Worm (Caenorhabditis elegans) whole organism, L4/young adult: Measurements from ENCODE around the gene B0432.8.

ENCODE experiments used
- W03F9.2 ChIP-seq: fragments of 150-350 bp; optimal IDR thresholded peaks from 2 replicates; lab custom pipeline; 2014; ENCODE audit warnings: missing biosample characterization, missing genetic modification characterization
- dao-5 ChIP-seq: sonication (generic microtip); optimal IDR thresholded peaks from 2 replicates; lab custom pipeline; 2016; ENCODE audit warnings: missing genotype, missing genetic modification characterization, moderate library complexity, missing compliant biosample characterization
- him-1 ChIP-seq: sonication (generic microtip); optimal IDR thresholded peaks from 2 replicates; lab custom pipeline; 2016; ENCODE audit warnings: missing genotype, missing genetic modification reagents, missing genetic modification characterization, missing compliant biosample characterization

Gene B0432.8

DNA sequence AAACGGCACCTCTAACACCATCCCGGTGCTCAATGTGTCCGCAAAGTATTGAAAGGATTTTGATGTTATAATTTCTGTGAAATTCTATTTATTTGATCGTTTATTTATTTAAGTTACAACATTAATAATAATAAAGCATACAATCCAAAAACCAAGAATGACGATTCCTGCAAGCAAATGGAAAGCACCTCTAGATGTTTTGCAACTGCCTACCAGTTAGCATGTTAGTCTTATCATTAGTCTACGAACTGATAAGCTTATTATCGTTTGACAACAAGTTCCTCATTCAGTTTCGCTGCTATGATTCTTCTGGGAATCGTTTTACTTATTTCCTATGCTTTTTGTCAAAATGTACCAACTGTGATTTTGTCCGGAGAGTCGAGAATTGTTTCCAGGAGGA is 21.1 kb upstream of the B0432.8 start, which contains the start of gene K01A2.6:
Gene K01A2.6 (plus strand): TSS at position 301 of the 400 bp plus-strand sequence.
- no peak for TF ChIP-seq dao-5 (tag; lab: Kevin White, UChicago)
- TF ChIP-seq him-1 (tag; lab: Kevin White, UChicago) = no peak
- no peak for TF ChIP-seq W03F9.2 (tag; lab: Kevin White, UChicago)

DNA sequence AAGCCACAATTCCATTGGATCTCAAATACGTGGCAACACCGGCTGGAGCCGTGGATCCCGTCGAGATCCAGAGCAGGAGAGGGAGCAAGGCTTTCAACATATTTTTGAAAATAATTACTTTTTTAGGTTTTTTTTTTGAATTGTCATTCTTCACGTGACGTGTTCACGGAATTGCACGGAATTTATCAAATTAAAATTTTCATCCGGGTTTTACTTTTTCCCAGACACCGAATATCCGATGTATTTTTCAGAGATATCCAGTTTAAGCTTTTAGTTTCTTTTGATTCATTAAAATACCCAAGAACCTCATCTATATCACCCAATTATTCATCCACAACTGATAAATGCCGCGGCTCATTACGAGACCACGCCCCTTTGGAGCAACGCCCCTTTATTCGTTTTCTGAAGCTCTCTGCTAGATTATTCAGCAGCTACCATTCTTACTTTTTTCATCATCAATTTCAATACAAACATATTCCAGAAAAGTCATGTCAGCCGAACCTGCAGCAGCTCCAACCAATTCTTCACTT is 18.4 kb upstream of the B0432.8 start, which contains the start of the genes clec-117 and B0432.1:
Gene clec-117 (minus strand): TSS at position 101 of the 530 bp plus-strand sequence.
Gene B0432.1 (plus strand): TSS at position 480 of the 530 bp plus-strand sequence.
- no peak for TF ChIP-seq W03F9.2 (tag; lab: Kevin White, UChicago)
- no peak for TF ChIP-seq dao-5 (tag; lab: Kevin White, UChicago)
- no peak for TF ChIP-seq him-1 (tag; lab: Kevin White, UChicago)

DNA sequence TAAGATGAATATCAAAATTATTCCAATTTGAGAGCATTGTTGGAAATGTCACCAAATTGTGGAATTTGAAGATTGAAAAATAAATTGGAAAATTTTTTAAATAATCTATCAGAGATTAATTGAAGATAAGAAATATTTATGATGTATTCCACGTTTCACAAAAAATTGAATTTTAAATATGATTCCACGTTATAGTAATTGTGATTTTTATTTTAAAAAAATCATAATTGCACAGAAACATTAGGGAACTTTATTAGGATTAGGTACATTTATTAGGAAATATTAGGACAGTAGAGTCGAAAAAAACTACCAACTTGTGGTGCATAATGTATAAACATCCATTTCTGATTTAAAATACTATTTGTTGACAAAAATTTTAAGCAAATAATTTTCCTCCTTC is 16.1 kb upstream of the B0432.8 start, which contains the start of gene B0432.11:
Gene B0432.11 (minus strand): TSS at position 101 of the 400 bp plus-strand sequence.
- TF ChIP-seq dao-5 (tag; lab: Kevin White, UChicago) (no peak), W03F9.2 (tag; lab: Kevin White, UChicago) (no peak), him-1 (tag; lab: Kevin White, UChicago) (no peak)

DNA sequence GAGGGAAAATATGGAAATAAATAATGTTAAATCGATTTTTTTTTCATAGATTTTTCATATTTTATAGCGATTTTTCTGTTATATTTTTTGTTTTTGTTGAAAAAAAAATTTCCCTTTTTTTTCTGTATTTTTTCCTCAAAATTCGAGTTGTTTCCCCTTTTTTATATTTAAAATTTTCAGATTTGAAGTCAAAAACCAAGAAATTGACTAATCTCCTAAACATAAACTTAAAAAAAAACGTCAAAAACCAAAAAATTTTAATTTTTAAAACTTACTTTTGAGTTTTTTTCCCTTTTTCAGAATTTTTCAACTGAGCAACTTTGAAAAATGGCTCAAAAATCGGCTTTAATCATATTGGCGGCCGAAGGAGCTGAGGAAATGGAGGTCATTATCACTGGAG is 11.7 kb upstream of the B0432.8 start, which contains the start of gene djr-1.1:
Gene djr-1.1 (plus strand): TSS at position 301 of the 400 bp plus-strand sequence.
- TF ChIP-seq him-1 (tag; lab: Kevin White, UChicago) (no peak), dao-5 (tag; lab: Kevin White, UChicago) (no peak), W03F9.2 (tag; lab: Kevin White, UChicago) (no peak)

DNA sequence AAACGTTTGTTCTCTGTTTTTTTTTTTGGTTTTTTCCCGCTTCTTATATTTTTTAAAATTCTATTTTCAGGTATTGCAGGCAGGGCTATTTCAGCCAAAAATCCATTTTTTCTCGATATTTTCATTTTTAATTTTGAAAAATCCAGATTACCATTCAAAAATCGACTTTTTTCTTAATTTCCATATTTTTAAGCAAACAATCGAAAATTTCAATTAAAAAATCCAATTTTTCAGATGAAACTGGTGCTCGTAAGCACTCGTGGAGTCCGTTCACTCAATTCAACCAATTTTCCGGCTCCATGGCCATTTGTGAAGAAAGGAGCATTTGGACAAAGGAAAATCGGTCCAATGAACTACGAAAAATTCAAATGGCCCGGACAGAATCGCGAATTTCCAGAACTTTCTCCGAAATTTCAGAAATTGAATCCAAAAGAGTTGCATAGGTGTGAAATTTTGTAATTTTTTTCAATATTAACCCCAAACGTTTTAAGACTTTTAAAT is 10.2 kb upstream of the B0432.8 start, which contains the start of gene mrpl-41:
Gene mrpl-41 (plus strand): TSS at position 235 of the 501 bp plus-strand sequence.
- TF ChIP-seq W03F9.2 (tag; lab: Kevin White, UChicago) = no peak
- TF ChIP-seq him-1 (tag; lab: Kevin White, UChicago) = no peak
- no peak for TF ChIP-seq dao-5 (tag; lab: Kevin White, UChicago)

DNA sequence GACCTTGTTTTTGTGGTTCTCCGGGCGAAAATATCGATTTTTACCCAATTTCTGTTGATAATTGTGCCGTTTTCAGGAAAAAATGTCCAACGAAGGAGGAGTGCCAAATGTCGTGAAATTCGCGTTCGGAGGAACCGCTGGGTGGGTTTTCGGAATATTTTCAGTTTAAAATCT is 7.9 kb upstream of the B0432.8 start, which contains the start of gene misc-1:
Gene misc-1 (plus strand): TSS at position 75 of the 174 bp plus-strand sequence.
- TF ChIP-seq W03F9.2 (tag; lab: Kevin White, UChicago) (no peak), him-1 (tag; lab: Kevin White, UChicago) (no peak), dao-5 (tag; lab: Kevin White, UChicago) (no peak)

DNA sequence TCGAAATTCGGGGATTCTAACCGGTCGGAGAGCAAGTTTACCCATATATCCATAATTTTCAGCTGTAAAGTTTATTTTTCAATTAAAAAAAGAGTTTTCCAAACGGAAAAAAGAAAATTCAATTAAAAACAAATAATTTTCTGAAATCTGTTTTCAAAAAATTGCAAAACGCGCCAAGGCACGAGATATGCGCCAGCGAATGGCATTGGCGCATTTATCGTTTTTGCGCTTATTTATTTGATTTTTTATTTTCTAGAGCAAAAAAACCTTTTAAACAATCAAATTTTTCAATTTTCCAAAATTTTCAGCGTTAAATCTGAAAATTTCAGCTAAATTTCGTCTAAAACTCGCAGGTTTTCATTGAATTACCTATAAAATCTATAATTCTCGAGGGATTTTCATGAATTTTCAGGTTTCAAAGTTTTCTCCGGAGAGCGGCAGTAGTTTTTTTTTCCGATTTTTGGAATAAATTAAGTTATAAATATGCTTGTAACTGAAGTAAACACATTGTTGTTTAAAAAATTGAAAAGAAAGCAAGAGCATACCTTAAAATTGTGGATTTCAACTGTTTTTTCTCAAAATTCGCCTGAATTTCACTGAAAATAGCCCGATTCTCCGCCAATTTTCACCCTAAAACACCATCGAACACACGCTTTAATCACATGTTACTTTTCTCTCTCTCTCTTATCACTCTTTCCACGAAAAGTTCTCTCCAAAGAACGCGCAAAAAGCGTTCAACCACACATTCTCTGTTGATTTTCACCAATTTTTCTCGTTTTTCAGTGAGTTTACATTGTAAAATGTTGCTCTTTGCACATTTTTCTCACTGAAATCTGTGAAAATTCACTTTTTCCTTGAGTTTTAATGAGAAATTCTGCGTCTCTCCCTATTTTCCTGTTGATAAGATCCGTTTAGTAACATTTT is 7.4 kb upstream of the B0432.8 start, which contains the start of gene B0432.10:
Gene B0432.10 (minus strand): TSS at position 649 of the 924 bp plus-strand sequence.
- TF ChIP-seq him-1 (tag; lab: Kevin White, UChicago) (no peak), dao-5 (tag; lab: Kevin White, UChicago) (no peak), W03F9.2 (tag; lab: Kevin White, UChicago) (peak; percentile 84)

DNA sequence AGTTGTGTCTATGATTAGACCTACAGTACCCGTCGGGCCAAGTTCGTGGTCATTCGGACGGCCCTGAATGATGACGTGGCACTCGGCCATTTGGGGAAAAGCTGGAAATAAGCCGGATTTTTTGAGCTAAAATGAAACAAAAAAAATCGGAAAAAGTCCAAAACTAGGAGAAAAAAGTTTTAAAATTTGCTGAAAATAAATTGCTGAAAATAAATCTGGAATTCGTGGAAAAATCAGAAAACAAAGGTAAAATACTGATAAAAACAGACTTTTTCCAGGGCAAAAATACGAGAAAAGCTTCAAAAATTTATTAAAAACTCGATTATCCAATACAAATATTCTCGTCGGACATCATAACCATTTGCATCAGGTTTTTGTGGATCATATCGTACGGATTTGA is 5.1 kb upstream of the B0432.8 start, which contains the start of gene B0432.9:
Gene B0432.9 (minus strand): TSS at position 101 of the 400 bp plus-strand sequence.
- TF ChIP-seq him-1 (tag; lab: Kevin White, UChicago) (no peak), dao-5 (tag; lab: Kevin White, UChicago) (no peak), W03F9.2 (tag; lab: Kevin White, UChicago) (no peak)

DNA sequence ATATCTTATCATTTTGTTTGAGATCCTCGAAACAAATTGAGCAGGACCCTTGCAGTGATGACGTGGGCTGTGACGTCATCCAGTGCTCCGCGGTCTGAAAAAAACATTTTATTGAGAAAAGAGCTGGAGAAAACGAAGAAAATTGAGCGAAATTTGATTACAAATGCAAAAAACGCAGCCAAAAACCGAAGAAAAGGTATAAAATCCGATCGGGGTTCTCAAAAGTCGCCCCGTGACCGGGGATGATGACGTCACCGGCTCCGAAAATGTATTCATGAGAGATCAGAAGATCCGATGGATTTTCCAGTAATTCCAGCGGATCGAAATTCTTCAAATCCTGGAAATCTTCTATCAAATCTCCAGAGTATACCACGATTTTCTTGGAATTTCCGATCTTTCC is 3.9 kb upstream of the B0432.8 start, which contains the start of gene trul-1:
Gene trul-1 (minus strand): TSS at position 101 of the 400 bp plus-strand sequence.
- TF ChIP-seq dao-5 (tag; lab: Kevin White, UChicago) = no peak
- no peak for TF ChIP-seq him-1 (tag; lab: Kevin White, UChicago)
- TF ChIP-seq W03F9.2 (tag; lab: Kevin White, UChicago) = no peak

DNA sequence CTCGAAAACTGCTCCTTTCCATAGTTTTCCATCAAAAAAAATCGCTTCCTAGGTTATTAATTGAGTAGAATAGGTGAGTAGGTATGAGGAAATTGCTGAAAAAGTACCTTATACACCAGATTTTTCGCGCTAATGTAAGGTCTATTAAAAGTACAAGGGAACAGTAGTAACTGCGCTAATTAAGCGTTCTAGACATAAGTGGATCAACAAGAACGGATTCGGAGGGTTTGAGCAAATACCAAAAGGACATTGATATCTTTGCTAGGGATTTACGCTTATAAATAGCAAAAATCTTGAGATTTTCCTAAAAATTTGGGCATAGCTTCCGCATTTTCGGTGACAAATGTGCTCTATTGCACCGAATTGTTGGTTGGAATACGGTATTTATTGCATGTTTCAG is 4.7 kb downstream of the B0432.8 start, which contains the start of gene B0432.7:
Gene B0432.7 (minus strand): TSS at position 101 of the 400 bp plus-strand sequence.
- TF ChIP-seq dao-5 (tag; lab: Kevin White, UChicago) = no peak
- TF ChIP-seq him-1 (tag; lab: Kevin White, UChicago) = no peak
- no peak for TF ChIP-seq W03F9.2 (tag; lab: Kevin White, UChicago)

DNA sequence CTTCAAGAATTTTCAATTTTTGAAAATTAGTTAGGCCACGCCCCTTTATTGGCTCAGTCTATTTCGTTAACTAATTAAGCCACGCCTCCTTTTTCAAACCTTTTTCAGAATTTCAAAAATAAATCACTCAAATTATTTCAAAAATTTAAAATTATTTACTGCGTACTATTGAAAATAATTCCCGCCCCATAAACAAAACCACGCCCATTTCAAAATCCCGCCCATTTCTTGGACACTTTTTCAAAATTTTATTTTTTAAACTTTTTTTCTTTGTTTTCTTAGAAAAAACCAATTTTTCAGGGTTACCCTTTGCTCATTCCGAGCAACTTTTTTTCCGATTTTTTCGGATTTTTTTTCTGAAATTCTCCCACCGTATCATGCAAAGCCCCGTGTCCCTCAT is 14.5 kb downstream of the B0432.8 start, which contains the start of gene B0432.14:
Gene B0432.14 (plus strand): TSS at position 301 of the 400 bp plus-strand sequence.
- TF ChIP-seq dao-5 (tag; lab: Kevin White, UChicago) (no peak), him-1 (tag; lab: Kevin White, UChicago) (no peak), W03F9.2 (tag; lab: Kevin White, UChicago) (no peak)

DNA sequence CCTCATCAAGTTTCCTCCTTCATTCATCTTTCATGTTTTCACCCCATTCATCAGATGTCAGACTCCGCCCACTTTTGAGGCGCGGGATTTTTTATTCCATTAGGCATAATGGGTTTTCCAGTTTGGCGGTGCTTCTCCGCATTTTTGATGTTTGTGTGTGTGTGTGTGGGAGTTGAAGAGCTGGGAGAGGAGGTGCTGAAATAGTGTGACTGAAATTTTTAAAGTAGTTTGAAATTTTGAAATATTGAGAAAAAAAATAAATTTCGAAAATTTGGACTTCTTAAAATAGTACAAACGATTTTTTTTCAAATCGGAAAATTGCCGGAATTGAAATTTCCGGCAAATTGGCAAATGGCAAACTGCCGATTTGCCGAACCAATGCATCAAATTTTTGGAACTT is 15.0 kb downstream of the B0432.8 start, which contains the start of gene scc-2:
Gene scc-2 (minus strand): TSS at position 101 of the 400 bp plus-strand sequence.
- no peak for TF ChIP-seq W03F9.2 (tag; lab: Kevin White, UChicago)
- TF ChIP-seq dao-5 (tag; lab: Kevin White, UChicago) = no peak
- no peak for TF ChIP-seq him-1 (tag; lab: Kevin White, UChicago)
